Worm (Caenorhabditis elegans) whole organism, L1 larva: ENCODE results near the gene scl-6.

Experiments used
- C16A3.4 ChIP-seq: fragments of 150-350 bp; optimal IDR thresholded peaks from 2 replicates; lab custom pipeline; 2014; ENCODE audit warnings: missing biosample characterization, missing genetic modification characterization
- C34B4.2 ChIP-seq: sonication (generic microtip); optimal IDR thresholded peaks from 2 replicates; lab custom pipeline; 2017; ENCODE audit warnings: mild to moderate bottlenecking, missing genetic modification characterization, missing compliant biosample characterization
- F16B12.6 ChIP-seq: fragments of 150-350 bp; optimal IDR thresholded peaks from 2 replicates; lab custom pipeline; 2014; ENCODE audit warnings: missing biosample characterization, missing genetic modification characterization
- alr-1 ChIP-seq: fragments of 200-800 bp; sonication (Bioruptor generic); optimal IDR thresholded peaks from 2 replicates; lab custom pipeline; 2018; ENCODE audit warnings: borderline replicate concordance, mild to moderate bottlenecking, missing genetic modification characterization, missing compliant biosample characterization
- blmp-1 ChIP-seq: fragments of 150-350 bp; optimal IDR thresholded peaks from 2 replicates; lab custom pipeline; 2014; ENCODE audit warnings: missing biosample characterization, missing genetic modification characterization
- ceh-8 ChIP-seq: fragments of 200-800 bp; sonication (Bioruptor generic); optimal IDR thresholded peaks from 2 replicates; lab custom pipeline; 2018; ENCODE audit warnings: mild to moderate bottlenecking, missing genetic modification characterization, moderate library complexity, missing compliant biosample characterization
- ceh-82 ChIP-seq, 3 experiments: fragments of 150-350 bp in 1 of 3; sonication (generic microtip) in 2 of 3; optimal IDR thresholded peaks; 2 replicates each; lab custom pipeline; 2014 to 2017; ENCODE audit warnings: missing biosample characterization in 3 of 3, missing genetic modification characterization in 3 of 3
- ces-1 ChIP-seq: fragments of 150-350 bp; optimal IDR thresholded peaks from 2 replicates; lab custom pipeline; 2014; ENCODE audit warnings: missing biosample characterization, missing genetic modification reagents, missing genetic modification characterization
- efl-1 ChIP-seq, 4 experiments: fragments of 150-350 bp; optimal IDR thresholded peaks in 3 of 4; peaks in 1 of 4; 1 replicate in 1 of 4; 2 replicates in 3 of 4; lab custom pipeline; 2014; ENCODE audit warnings: missing biosample characterization in 2 of 4, missing genetic modification characterization in 2 of 4, missing genetic modification reagents in 2 of 4
- efl-3 ChIP-seq: fragments of 200-800 bp; sonication (Bioruptor generic); optimal IDR thresholded peaks from 2 replicates; lab custom pipeline; 2018; ENCODE audit warnings: mild to moderate bottlenecking, missing genetic modification characterization, missing compliant biosample characterization
- elt-3 ChIP-seq, 6 experiments: fragments of 150-350 bp in 1 of 6; sonication (generic microtip); optimal IDR thresholded peaks; 2 replicates each; lab custom pipeline; 2017 to 2018; ENCODE audit warnings: missing biosample characterization in 6 of 6, missing genetic modification characterization in 6 of 6, inconsistent platforms in 1 of 6
- fkh-8 ChIP-seq: sonication (generic microtip); optimal IDR thresholded peaks from 2 replicates; lab custom pipeline; 2016; ENCODE audit warnings: mild to moderate bottlenecking, missing genetic modification characterization, missing compliant biosample characterization
- hlh-4 ChIP-seq: sonication (generic microtip); optimal IDR thresholded peaks from 2 replicates; lab custom pipeline; 2016; ENCODE audit warnings: mild to moderate bottlenecking, missing genetic modification characterization, missing compliant biosample characterization
- lin-14 ChIP-seq: fragments of 200-800 bp; sonication (Bioruptor generic); optimal IDR thresholded peaks from 2 replicates; lab custom pipeline; 2018; ENCODE audit warnings: mild to moderate bottlenecking, missing genetic modification characterization, moderate library complexity, missing compliant biosample characterization
- lin-35 ChIP-seq, 2 experiments: fragments of 150-350 bp; optimal IDR thresholded peaks; 2 replicates each; lab custom pipeline; 2014; ENCODE audit warnings: missing biosample characterization in 2 of 2, missing genetic modification characterization in 2 of 2, missing genetic modification reagents in 2 of 2
- lir-3 ChIP-seq: sonication (generic microtip); optimal IDR thresholded peaks from 2 replicates; lab custom pipeline; 2016; ENCODE audit warnings: mild to moderate bottlenecking, missing genetic modification characterization, moderate library complexity, missing compliant biosample characterization; ENCODE audit not compliant: poor library complexity
- lsy-2 ChIP-seq, 2 experiments: fragments of 150-350 bp; optimal IDR thresholded peaks; 2 replicates each; lab custom pipeline; 2014; ENCODE audit warnings: missing biosample characterization in 2 of 2, missing genetic modification characterization in 2 of 2
- mab-9 ChIP-seq: fragments of 200-800 bp; sonication (Bioruptor generic); IDR thresholded peaks from 2 replicates; pipeline ENCODE4 v1.3.6; 2022; ENCODE audit warnings: missing genetic modification reagents, missing genetic modification characterization, missing compliant biosample characterization
- mep-1 ChIP-seq: fragments of 150-350 bp; optimal IDR thresholded peaks from 2 replicates; lab custom pipeline; 2014; ENCODE audit warnings: missing biosample characterization, missing genetic modification characterization
- nhr-19 ChIP-seq: fragments of 200-800 bp; sonication (Bioruptor generic); conservative IDR thresholded peaks from 2 replicates; pipeline ENCODE4 v1.3.6; 2022; ENCODE audit warnings: missing genetic modification characterization, missing compliant biosample characterization
- nhr-20 ChIP-seq: sonication (generic microtip); optimal IDR thresholded peaks from 2 replicates; lab custom pipeline; 2016; ENCODE audit warnings: mild to moderate bottlenecking, missing genetic modification characterization, missing compliant biosample characterization
- nhr-237 ChIP-seq: fragments of 150-350 bp; optimal IDR thresholded peaks from 2 replicates; lab custom pipeline; 2014; ENCODE audit warnings: missing biosample characterization, missing genetic modification characterization
- nhr-71 ChIP-seq: sonication (generic microtip); optimal IDR thresholded peaks from 2 replicates; lab custom pipeline; 2016; ENCODE audit warnings: mild to moderate bottlenecking, missing genetic modification characterization, moderate library complexity, missing compliant biosample characterization
- nhr-77 ChIP-seq: fragments of 150-350 bp; optimal IDR thresholded peaks from 2 replicates; lab custom pipeline; 2014; ENCODE audit warnings: missing biosample characterization, missing genetic modification characterization
- nhr-85 ChIP-seq: sonication (generic microtip); peaks from one replicate; lab custom pipeline; 2016; ENCODE audit warnings: missing genetic modification characterization, inconsistent platforms, missing compliant biosample characterization
- rnt-1 ChIP-seq: sonication (generic microtip); optimal IDR thresholded peaks from 2 replicates; lab custom pipeline; 2016; ENCODE audit warnings: mild to moderate bottlenecking, missing genetic modification characterization, moderate library complexity, missing compliant biosample characterization
- unc-30 ChIP-seq: sonication (generic microtip); optimal IDR thresholded peaks from 2 replicates; lab custom pipeline; 2017; ENCODE audit warnings: missing biosample characterization, missing genetic modification characterization
- ztf-4 ChIP-seq: fragments of 150-350 bp; optimal IDR thresholded peaks from 2 replicates; lab custom pipeline; 2014; ENCODE audit warnings: missing biosample characterization, missing genetic modification characterization

scl-6 gene

ce11 chrIV:13112982-13113381 lies 44.4 kb downstream of the scl-6 start, which contains the start of gene best-2:
TSS of gene best-2 (minus strand) at chrIV:13113082.
- TF ChIP-seq unc-30 (tag; lab: Kevin White, UChicago) (no peak), nhr-85 (tag; lab: Kevin White, UChicago) (no peak), rnt-1 (tag; lab: Kevin White, UChicago) (no peak), nhr-77 (no peak), ceh-82 (tag; optimal IDR thresholded peaks at IDR 0.05; lab: Kevin White, UChicago) (no peak), ztf-4 (tag; lab: Kevin White, UChicago) (no peak), ceh-8 (GFP tag; lab: Kevin White, UChicago) (no peak), efl-3 (GFP tag; lab: Kevin White, UChicago) (no peak), nhr-20 (tag; lab: Kevin White, UChicago) (no peak), ces-1 (GFP tag; lab: Kevin White, UChicago) (no peak), mep-1 (tag; lab: Kevin White, UChicago) (no peak), lir-3 (tag; lab: Kevin White, UChicago) (no peak), efl-1 (optimal IDR thresholded peaks at IDR 0.05; lab: Kevin White, UChicago) (no peak), efl-1 (GFP tag; optimal IDR thresholded peaks at IDR 0.05 in 1 of 2; lab: Kevin White, UChicago) (no peak), lin-35 (GFP tag; optimal IDR thresholded peaks at IDR 0.05; lab: Kevin White, UChicago) (no peak), F16B12.6 (tag; lab: Kevin White, UChicago) (no peak), nhr-237 (no peak), C16A3.4 (no peak)

DNA sequence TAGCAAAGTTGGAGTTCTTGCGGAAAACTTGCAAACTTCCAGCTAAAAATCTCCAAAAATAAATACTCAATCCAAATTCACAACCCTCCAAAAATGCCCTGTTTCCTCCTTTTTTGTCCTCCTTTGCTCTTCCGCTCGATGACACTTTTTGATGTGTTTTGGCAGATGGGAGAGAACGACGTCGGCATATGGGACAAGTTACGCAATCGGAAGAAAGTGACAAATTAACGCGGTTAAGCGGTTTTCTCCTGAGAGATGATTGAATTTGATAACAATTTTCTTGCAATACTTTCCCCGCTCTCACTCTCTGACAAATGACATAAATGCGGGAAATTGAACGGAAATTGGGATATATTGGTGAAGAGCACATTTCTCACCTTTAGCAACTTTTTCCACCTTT lies 48.1 kb downstream of the scl-6 start:
- TF ChIP-seq mab-9 (no peak), elt-3 (tag; optimal IDR thresholded peaks at IDR 0.05; lab: Kevin White, UChicago) (no peak), nhr-19 (GFP tag; lab: Robert Waterston, UW) (no peak), blmp-1 (tag; lab: Kevin White, UChicago) (peak; percentile 87), C34B4.2 (tag; lab: Kevin White, UChicago) (no peak), nhr-71 (tag; lab: Kevin White, UChicago) (no peak), fkh-8 (tag; lab: Kevin White, UChicago) (no peak), hlh-4 (tag; lab: Kevin White, UChicago) (no peak)

DNA sequence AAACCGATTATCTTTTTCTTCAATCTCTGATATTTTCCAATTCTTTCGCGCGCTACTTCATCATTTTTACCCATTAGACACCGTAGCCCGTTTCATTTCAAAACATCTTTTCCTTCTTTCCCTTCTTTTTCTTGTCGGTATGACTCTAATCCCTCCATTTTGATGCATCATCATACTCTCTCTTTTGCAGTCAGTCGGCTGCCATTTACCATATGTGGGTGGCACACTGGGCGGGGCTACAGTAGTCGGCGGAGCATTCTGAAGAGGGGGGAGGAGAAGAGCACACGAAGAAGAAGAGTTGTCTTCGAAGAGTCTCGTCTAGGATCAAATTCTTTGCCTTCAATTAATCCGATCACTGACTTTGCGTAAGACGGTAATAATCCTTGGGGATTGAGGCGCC lies 50.2 kb downstream of the scl-6 start, which contains the start of gene unc-30:
unc-30 (plus strand) TSS at position 184 of the 400 bp plus-strand sequence.
- TF ChIP-seq alr-1 (tag; lab: Kevin White, UChicago) (no peak), lin-14 (peak; percentile 27), lsy-2 (tag; optimal IDR thresholded peaks at IDR 0.05; lab: Kevin White, UChicago) (peak in 1 of 2 experiments; percentile 8), mab-9 (0 out of 2 replicates have a peak, but pooled peaks have one; percentile 26)
- TF ChIP-seq, all 84 proteins: peak for 3
